Worm (Caenorhabditis elegans): ENCODE measurements around the gene lgc-24.

lgc-24 gene

ce11 chrX:12068250-12068649 is at the start of gene lgc-24:
Gene lgc-24 (plus strand): TSS chrX:12068550.
- no peak for TF ChIP-seq elt-1 (tag; optimal IDR thresholded peaks at IDR 0.05; ENCODE audit: borderline replicate concordance, insufficient read depth)
- no peak for TF ChIP-seq ztf-11 (tag; optimal IDR thresholded peaks at IDR 0.05)
- no peak for TF ChIP-seq nhr-12 (tag; optimal IDR thresholded peaks at IDR 0.05)
- no peak for TF ChIP-seq M03D4.4 (tag; optimal IDR thresholded peaks at IDR 0.05)
- no peak for TF ChIP-seq sptf-1 (tag; optimal IDR thresholded peaks at IDR 0.05)
- TF ChIP-seq cnd-1 (tag; optimal IDR thresholded peaks at IDR 0.05) = no peak
- no peak for TF ChIP-seq nhr-237 (tag; optimal IDR thresholded peaks at IDR 0.05)
- no peak for TF ChIP-seq snpc-4 (tag; optimal IDR thresholded peaks at IDR 0.05)
- no peak for TF ChIP-seq unc-120 (tag; optimal IDR thresholded peaks at IDR 0.05; ENCODE audit: poor library complexity, severe bottlenecking)
- no peak for TF ChIP-seq ceh-39 (tag; optimal IDR thresholded peaks at IDR 0.05)
- no peak for TF ChIP-seq ces-1 (GFP tag; optimal IDR thresholded peaks at IDR 0.05)

DNA sequence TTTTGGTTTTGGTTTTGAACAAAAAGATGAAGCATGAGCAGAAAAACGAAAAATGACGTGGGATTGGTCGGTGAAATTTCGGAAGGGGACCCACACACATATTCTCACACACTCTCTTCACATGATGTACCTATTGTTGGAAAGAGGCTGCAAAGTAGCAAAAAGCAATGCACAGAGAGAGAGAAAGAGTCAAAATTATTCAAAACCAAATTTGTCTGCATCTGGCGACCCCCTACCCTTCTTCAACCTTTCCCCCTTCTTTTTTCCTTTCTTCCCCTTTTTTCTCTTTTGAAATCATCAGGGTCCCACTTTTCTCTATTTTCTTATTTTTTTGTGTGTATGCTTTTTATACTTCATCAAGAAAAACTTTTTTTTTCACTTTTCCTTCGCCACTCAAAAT is 46.9 kb upstream of the lgc-24 start:
- TF ChIP-seq ceh-39 (tag; optimal IDR thresholded peaks at IDR 0.05) (no peak), flh-1 (GFP tag; optimal IDR thresholded peaks at IDR 0.05) (no peak), sem-2 (GFP tag; optimal IDR thresholded peaks at IDR 0.05) (no peak), hlh-1 (tag; optimal IDR thresholded peaks at IDR 0.05) (no peak), ces-1 (GFP tag; optimal IDR thresholded peaks at IDR 0.05) (peak; percentile 13), cnd-1 (tag; optimal IDR thresholded peaks at IDR 0.05) (no peak)

DNA sequence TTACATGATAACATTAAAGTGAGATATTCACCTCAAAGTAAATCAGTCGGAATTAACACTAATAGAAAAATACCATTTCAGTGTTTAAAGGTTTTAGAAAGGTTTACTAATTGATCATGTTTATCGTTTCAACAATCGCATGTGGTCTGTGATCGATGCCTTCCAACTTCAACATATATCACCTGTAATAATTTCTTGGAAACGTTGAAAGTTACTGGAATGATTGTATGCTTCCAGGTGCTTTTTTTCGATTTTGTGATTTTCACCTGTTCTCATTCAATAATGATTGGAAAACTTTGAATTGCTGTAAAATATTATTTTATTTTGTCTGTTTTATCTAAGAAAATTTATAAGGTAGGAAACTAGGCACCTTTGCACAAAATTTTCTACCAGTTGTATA is 45.9 kb upstream of the lgc-24 start:
- TF ChIP-seq pha-4 (tag; optimal IDR thresholded peaks at IDR 0.05) (no peak), mep-1 (tag; optimal IDR thresholded peaks at IDR 0.05) (no peak), zip-8 (tag; optimal IDR thresholded peaks at IDR 0.05) (no peak), nhr-2 (tag; optimal IDR thresholded peaks at IDR 0.05) (no peak), drap-1 (GFP tag; optimal IDR thresholded peaks at IDR 0.05) (no peak)

DNA sequence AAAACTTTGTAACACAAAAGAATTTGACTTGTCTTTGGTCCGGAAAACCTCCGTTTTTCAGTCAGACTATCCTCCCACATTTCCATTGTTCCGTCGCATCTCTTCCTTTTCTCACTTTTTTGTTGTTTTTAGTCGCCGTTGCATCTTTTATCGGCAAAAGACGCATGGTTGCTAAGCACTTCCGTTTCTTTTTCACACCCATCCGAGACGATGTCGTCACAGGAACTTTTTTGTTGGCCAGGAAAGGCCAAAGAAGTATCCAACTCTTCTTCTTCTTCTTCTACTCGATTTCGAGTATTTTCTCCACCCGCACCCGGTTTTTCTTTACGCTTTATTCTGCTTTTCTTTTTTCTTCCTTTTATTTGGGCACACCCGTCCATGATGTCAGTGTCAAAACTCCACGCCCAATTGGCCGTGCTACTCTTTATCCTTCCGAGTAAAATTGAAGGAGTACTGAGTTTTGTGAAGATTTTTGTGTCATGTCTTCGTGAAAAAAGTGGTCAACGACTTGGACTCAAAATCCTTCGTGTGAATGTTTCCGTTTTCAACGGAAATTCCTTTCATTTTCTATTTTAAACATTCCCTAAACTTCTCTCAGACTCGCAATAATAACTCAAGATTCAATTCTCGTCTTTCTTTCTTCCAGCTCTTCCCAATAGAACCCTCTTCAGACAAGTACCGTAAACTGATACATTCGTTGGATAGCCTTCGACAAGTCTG is 43.1 kb upstream of the lgc-24 start, which contains the start of gene B0198.2:
B0198.2 (plus strand) TSS at position 670 of the 720 bp plus-strand sequence.
- TF ChIP-seq snpc-4 (tag; optimal IDR thresholded peaks at IDR 0.05) = no peak
- TF ChIP-seq ceh-39 (tag; optimal IDR thresholded peaks at IDR 0.05) = no peak
- no peak for TF ChIP-seq nhr-237 (tag; optimal IDR thresholded peaks at IDR 0.05)
- TF ChIP-seq mab-5 (tag; optimal IDR thresholded peaks at IDR 0.05) = no peak
- TF ChIP-seq elt-1 (tag; optimal IDR thresholded peaks at IDR 0.05; ENCODE audit: borderline replicate concordance, insufficient read depth) = no peak
- no peak for TF ChIP-seq lsy-2 (tag; optimal IDR thresholded peaks at IDR 0.05)
- TF ChIP-seq lin-32 (GFP tag; optimal IDR thresholded peaks at IDR 0.05) = no peak
- no peak for TF ChIP-seq unc-39 (tag; optimal IDR thresholded peaks at IDR 0.05)

DNA sequence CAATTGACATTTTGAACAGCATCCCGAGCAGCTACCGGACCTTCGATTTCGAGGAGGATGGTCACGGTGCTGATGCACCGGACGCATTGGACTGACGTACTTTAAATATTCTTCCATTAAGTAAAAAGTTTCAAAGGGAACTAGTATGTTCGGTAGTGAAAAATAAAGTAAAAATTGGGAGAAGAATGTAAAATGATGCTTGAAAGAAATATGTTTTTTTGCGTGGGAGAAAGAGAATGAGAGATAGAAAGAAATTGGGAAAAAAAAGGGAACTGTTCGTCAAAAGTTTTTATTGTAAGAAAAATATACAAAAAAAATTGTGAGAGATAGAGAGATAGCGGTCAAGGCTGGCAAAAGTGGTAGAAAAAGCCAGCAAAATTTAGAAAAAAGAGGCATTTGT is 34.4 kb upstream of the lgc-24 start, which contains the start of gene tsp-20:
tsp-20 (minus strand) TSS at position 101 of the 400 bp plus-strand sequence.
- TF ChIP-seq snpc-4 (tag; optimal IDR thresholded peaks at IDR 0.05) (no peak), zip-8 (tag; optimal IDR thresholded peaks at IDR 0.05) (no peak), mab-5 (tag; optimal IDR thresholded peaks at IDR 0.05) (no peak), lin-32 (GFP tag; optimal IDR thresholded peaks at IDR 0.05) (no peak), ztf-11 (tag; optimal IDR thresholded peaks at IDR 0.05) (no peak), mls-2 (tag; optimal IDR thresholded peaks at IDR 0.05) (no peak), sptf-1 (tag; optimal IDR thresholded peaks at IDR 0.05) (no peak)

DNA sequence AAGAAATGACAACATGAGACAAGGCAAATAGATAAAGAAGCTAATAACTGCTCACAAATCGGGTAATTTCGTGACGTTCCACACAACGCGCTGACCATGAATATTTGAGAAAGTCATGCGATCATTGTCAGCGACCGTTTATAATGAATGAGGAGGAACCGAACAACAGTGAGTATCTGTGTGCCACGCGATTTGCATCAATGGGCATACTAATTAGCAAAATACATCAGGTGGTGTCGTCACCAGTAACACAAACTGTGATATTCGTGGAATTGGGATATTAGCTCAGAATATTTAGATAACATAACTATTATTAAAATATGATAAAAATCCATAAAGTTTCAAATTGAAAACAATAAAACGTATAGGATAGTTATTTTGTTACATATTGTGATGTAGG is 33.7 kb upstream of the lgc-24 start:
- TF ChIP-seq bed-3 (GFP tag; optimal IDR thresholded peaks at IDR 0.05) (no peak), pha-4 (tag; optimal IDR thresholded peaks at IDR 0.05) (no peak), mep-1 (tag; optimal IDR thresholded peaks at IDR 0.05) (no peak), nhr-28 (tag; optimal IDR thresholded peaks at IDR 0.05) (no peak), unc-62 (GFP tag; optimal IDR thresholded peaks at IDR 0.05) (no peak), nhr-76 (tag; optimal IDR thresholded peaks at IDR 0.05) (no peak), nhr-237 (tag; optimal IDR thresholded peaks at IDR 0.05) (no peak), flh-1 (GFP tag; optimal IDR thresholded peaks at IDR 0.05) (no peak), cnd-1 (tag; optimal IDR thresholded peaks at IDR 0.05) (no peak), mab-5 (tag; optimal IDR thresholded peaks at IDR 0.05) (no peak)
